Worm (Caenorhabditis elegans) whole organism, L1 larva: ENCODE results near the gene F58E6.13.

Source experiments
- C16A3.4 ChIP-seq: fragments of 150-350 bp; optimal IDR thresholded peaks from 2 replicates; lab custom pipeline; 2014; ENCODE audit warnings: missing biosample characterization, missing genetic modification characterization
- F16B12.6 ChIP-seq: fragments of 150-350 bp; optimal IDR thresholded peaks from 2 replicates; lab custom pipeline; 2014; ENCODE audit warnings: missing biosample characterization, missing genetic modification characterization
- alr-1 ChIP-seq: fragments of 200-800 bp; sonication (Bioruptor generic); optimal IDR thresholded peaks from 2 replicates; lab custom pipeline; 2018; ENCODE audit warnings: borderline replicate concordance, mild to moderate bottlenecking, missing genetic modification characterization, missing compliant biosample characterization
- aly-2 ChIP-seq: fragments of 150-350 bp; optimal IDR thresholded peaks from 2 replicates; lab custom pipeline; 2014; ENCODE audit warnings: missing biosample characterization, missing genetic modification characterization
- ama-1 ChIP-seq: fragments of 150-350 bp; optimal IDR thresholded peaks from 2 replicates; lab custom pipeline; 2014
- blmp-1 ChIP-seq: fragments of 150-350 bp; optimal IDR thresholded peaks from 2 replicates; lab custom pipeline; 2014; ENCODE audit warnings: missing biosample characterization, missing genetic modification characterization
- ceh-82 ChIP-seq, 3 experiments: fragments of 150-350 bp in 1 of 3; sonication (generic microtip) in 2 of 3; optimal IDR thresholded peaks; 2 replicates each; lab custom pipeline; 2014 to 2017; ENCODE audit warnings: missing biosample characterization in 3 of 3, missing genetic modification characterization in 3 of 3
- ceh-90 ChIP-seq: sonication (generic microtip); optimal IDR thresholded peaks from 2 replicates; lab custom pipeline; 2016; ENCODE audit warnings: missing genetic modification characterization, missing compliant biosample characterization
- efl-1 ChIP-seq, 4 experiments: fragments of 150-350 bp; optimal IDR thresholded peaks in 3 of 4; peaks in 1 of 4; 1 replicate in 1 of 4; 2 replicates in 3 of 4; lab custom pipeline; 2014; ENCODE audit warnings: missing biosample characterization in 2 of 4, missing genetic modification characterization in 2 of 4, missing genetic modification reagents in 2 of 4
- egl-27 ChIP-seq, 2 experiments: fragments of 150-350 bp in 1 of 2; sonication (generic microtip); optimal IDR thresholded peaks; 3 replicates each; lab custom pipeline; 2017 to 2018; ENCODE audit warnings: missing biosample characterization in 2 of 2, missing genetic modification characterization in 2 of 2, missing genetic modification reagents in 2 of 2
- elt-2 ChIP-seq: sonication (generic microtip); optimal IDR thresholded peaks from 2 replicates; lab custom pipeline; 2016; ENCODE audit warnings: missing genetic modification characterization, mild to moderate bottlenecking, inconsistent platforms, missing compliant biosample characterization, missing genetic modification reagents
- ets-5 ChIP-seq: fragments of 200-800 bp; sonication (Bioruptor generic); IDR thresholded peaks from 2 replicates; pipeline ENCODE4 v1.3.6; 2022; ENCODE audit warnings: missing genetic modification characterization, missing compliant biosample characterization
- fkh-4 ChIP-seq: sonication (generic microtip); optimal IDR thresholded peaks from 2 replicates; lab custom pipeline; 2016; ENCODE audit warnings: missing compliant biosample characterization, missing genetic modification characterization, borderline replicate concordance
- fkh-8 ChIP-seq: sonication (generic microtip); optimal IDR thresholded peaks from 2 replicates; lab custom pipeline; 2016; ENCODE audit warnings: mild to moderate bottlenecking, missing genetic modification characterization, missing compliant biosample characterization
- fos-1 ChIP-seq: fragments of 150-350 bp; optimal IDR thresholded peaks from 2 replicates; lab custom pipeline; 2014; ENCODE audit warnings: missing biosample characterization, missing genetic modification characterization
- hlh-17 ChIP-seq: fragments of 200-800 bp; sonication (Bioruptor generic); optimal IDR thresholded peaks from 2 replicates; lab custom pipeline; 2018; ENCODE audit warnings: missing genetic modification characterization, mild to moderate bottlenecking, missing compliant biosample characterization, moderate library complexity, borderline replicate concordance
- hpl-2 ChIP-seq: fragments of 150-350 bp; optimal IDR thresholded peaks from 2 replicates; lab custom pipeline; 2014; ENCODE audit warnings: missing biosample characterization, missing genetic modification reagents, missing genetic modification characterization
- irx-1 ChIP-seq: sonication (generic microtip); optimal IDR thresholded peaks from 2 replicates; lab custom pipeline; 2016; ENCODE audit warnings: missing genetic modification characterization, missing compliant biosample characterization
- isw-1 ChIP-seq: fragments of 200-800 bp; sonication (Bioruptor generic); IDR thresholded peaks from 2 replicates; pipeline ENCODE4 v1.3.6; 2022; ENCODE audit warnings: missing genetic modification characterization, missing compliant biosample characterization
- lin-35 ChIP-seq, 2 experiments: fragments of 150-350 bp; optimal IDR thresholded peaks; 2 replicates each; lab custom pipeline; 2014; ENCODE audit warnings: missing biosample characterization in 2 of 2, missing genetic modification characterization in 2 of 2, missing genetic modification reagents in 2 of 2
- lir-3 ChIP-seq: sonication (generic microtip); optimal IDR thresholded peaks from 2 replicates; lab custom pipeline; 2016; ENCODE audit warnings: mild to moderate bottlenecking, missing genetic modification characterization, moderate library complexity, missing compliant biosample characterization; ENCODE audit not compliant: poor library complexity
- lsy-2 ChIP-seq, 2 experiments: fragments of 150-350 bp; optimal IDR thresholded peaks; 2 replicates each; lab custom pipeline; 2014; ENCODE audit warnings: missing biosample characterization in 2 of 2, missing genetic modification characterization in 2 of 2
- mab-9 ChIP-seq: fragments of 200-800 bp; sonication (Bioruptor generic); IDR thresholded peaks from 2 replicates; pipeline ENCODE4 v1.3.6; 2022; ENCODE audit warnings: missing genetic modification reagents, missing genetic modification characterization, missing compliant biosample characterization
- mdl-1 ChIP-seq, 2 experiments: fragments of 150-350 bp; optimal IDR thresholded peaks; 2 replicates each; lab custom pipeline; 2014 to 2017; ENCODE audit warnings: missing biosample characterization in 2 of 2, missing genetic modification characterization in 2 of 2, inconsistent platforms in 1 of 2
- nhr-11 ChIP-seq: fragments of 150-350 bp; optimal IDR thresholded peaks from 2 replicates; lab custom pipeline; 2014; ENCODE audit warnings: missing biosample characterization, missing genetic modification characterization
- nhr-20 ChIP-seq: sonication (generic microtip); optimal IDR thresholded peaks from 2 replicates; lab custom pipeline; 2016; ENCODE audit warnings: mild to moderate bottlenecking, missing genetic modification characterization, missing compliant biosample characterization
- nhr-237 ChIP-seq: fragments of 150-350 bp; optimal IDR thresholded peaks from 2 replicates; lab custom pipeline; 2014; ENCODE audit warnings: missing biosample characterization, missing genetic modification characterization
- nhr-71 ChIP-seq: sonication (generic microtip); optimal IDR thresholded peaks from 2 replicates; lab custom pipeline; 2016; ENCODE audit warnings: mild to moderate bottlenecking, missing genetic modification characterization, moderate library complexity, missing compliant biosample characterization
- nhr-77 ChIP-seq: fragments of 150-350 bp; optimal IDR thresholded peaks from 2 replicates; lab custom pipeline; 2014; ENCODE audit warnings: missing biosample characterization, missing genetic modification characterization
- nhr-84 ChIP-seq: sonication (generic microtip); optimal IDR thresholded peaks from 2 replicates; lab custom pipeline; 2017; ENCODE audit warnings: missing biosample characterization, missing genetic modification characterization
- pqm-1 ChIP-seq: sonication (generic microtip); optimal IDR thresholded peaks from 3 replicates; lab custom pipeline; 2017; ENCODE audit warnings: missing biosample characterization, missing genetic modification characterization
- snpc-4 ChIP-seq: fragments of 150-350 bp; optimal IDR thresholded peaks from 2 replicates; lab custom pipeline; 2014; ENCODE audit warnings: missing biosample characterization, missing genetic modification characterization
- snu-23 ChIP-seq: sonication (generic microtip); optimal IDR thresholded peaks from 2 replicates; lab custom pipeline; 2016; ENCODE audit warnings: missing genetic modification characterization, missing compliant biosample characterization
- sup-37 ChIP-seq: fragments of 200-800 bp; sonication (Bioruptor generic); optimal IDR thresholded peaks from 2 replicates; lab custom pipeline; 2018; ENCODE audit warnings: mild to moderate bottlenecking, missing genetic modification characterization, missing compliant biosample characterization
- tlp-1 ChIP-seq: fragments of 150-350 bp; optimal IDR thresholded peaks from 2 replicates; lab custom pipeline; 2014; ENCODE audit warnings: missing biosample characterization, missing genetic modification characterization
- unc-130 ChIP-seq: fragments of 150-350 bp; optimal IDR thresholded peaks from 2 replicates; lab custom pipeline; 2017; ENCODE audit warnings: missing biosample characterization, missing genetic modification characterization, inconsistent platforms
- unc-62 ChIP-seq: fragments of 150-350 bp; optimal IDR thresholded peaks from 2 replicates; lab custom pipeline; 2014; ENCODE audit warnings: missing biosample characterization, missing genetic modification reagents, missing genetic modification characterization
- vab-15 ChIP-seq: sonication (generic microtip); optimal IDR thresholded peaks from 2 replicates; lab custom pipeline; 2017; ENCODE audit warnings: missing genotype, mild to moderate bottlenecking, missing genetic modification characterization, missing compliant biosample characterization
- zag-1 ChIP-seq: fragments of 150-350 bp; optimal IDR thresholded peaks from 2 replicates; lab custom pipeline; 2014; ENCODE audit warnings: missing biosample characterization, missing genetic modification characterization

F58E6.13 gene

ce11 chrV:9789657-9790261 lies 44.7 kb downstream of the F58E6.13 start, which contains the start of gene ztf-7 (continued):
- TF ChIP-seq nhr-84 (tag; lab: Kevin White, UChicago) (no peak), pqm-1 (tag; lab: Kevin White, UChicago) (no peak), aly-2 (peak; percentile 62), ceh-82 (tag; optimal IDR thresholded peaks at IDR 0.05; lab: Kevin White, UChicago) (peak; percentile 85 to 94 (median 85)), unc-130 (tag; lab: Kevin White, UChicago) (peak; percentile 99), nhr-237 (tag; lab: Kevin White, UChicago) (peak; percentile 74)

- TF ChIP-seq nhr-71 (tag; lab: Kevin White, UChicago) (peak; percentile 15), irx-1 (tag; lab: Kevin White, UChicago) (no peak), pqm-1 (tag; lab: Kevin White, UChicago) (no peak), fos-1 (tag; lab: Kevin White, UChicago) (no peak), ceh-90 (tag; lab: Kevin White, UChicago) (no peak), lsy-2 (tag; optimal IDR thresholded peaks at IDR 0.05; lab: Kevin White, UChicago) (no peak), nhr-20 (tag; lab: Kevin White, UChicago) (peak; percentile 52), zag-1 (no peak), efl-1 (optimal IDR thresholded peaks at IDR 0.05; lab: Kevin White, UChicago) (no peak), efl-1 (GFP tag; optimal IDR thresholded peaks at IDR 0.05 in 1 of 2; lab: Kevin White, UChicago) (no peak), snpc-4 (tag; lab: Kevin White, UChicago) (no peak), ets-5 (no peak), lin-35 (GFP tag; optimal IDR thresholded peaks at IDR 0.05; lab: Kevin White, UChicago) (peak in 1 of 2 experiments; percentile 3), fkh-8 (tag; lab: Kevin White, UChicago) (no peak), ceh-82 (tag; optimal IDR thresholded peaks at IDR 0.05; lab: Kevin White, UChicago) (no peak), elt-2 (tag; lab: Kevin White, UChicago) (peak; percentile 84), egl-27 (tag; optimal IDR thresholded peaks at IDR 0.05; lab: Kevin White, UChicago) (no peak), sup-37 (GFP tag; lab: Kevin White, UChicago) (no peak), F16B12.6 (tag; lab: Kevin White, UChicago) (no peak), C16A3.4 (tag; lab: Kevin White, UChicago) (no peak), alr-1 (tag; lab: Kevin White, UChicago) (no peak), lir-3 (tag; lab: Kevin White, UChicago) (no peak), unc-62 (GFP tag; lab: Kevin White, UChicago) (no peak), hlh-17 (GFP tag; lab: Kevin White, UChicago) (no peak), blmp-1 (tag; lab: Kevin White, UChicago) (no peak), vab-15 (tag; lab: Kevin White, UChicago) (no peak), snu-23 (GFP tag; lab: Kevin White, UChicago) (no peak), mdl-1 (tag; optimal IDR thresholded peaks at IDR 0.05; lab: Kevin White, UChicago) (no peak), nhr-11 (tag; lab: Kevin White, UChicago) (no peak), hpl-2 (GFP tag; lab: Kevin White, UChicago) (no peak), nhr-77 (tag; lab: Kevin White, UChicago) (no peak), aly-2 (no peak), tlp-1 (tag; lab: Kevin White, UChicago) (no peak), isw-1 (GFP tag; lab: Robert Waterston, UW) (no peak), mab-9 (GFP tag; lab: Robert Waterston, UW) (no peak), fkh-4 (no peak), ama-1 (no peak)
- TF ChIP-seq, all 84 proteins: peak for 4
These were observed 46.3 kb downstream of the F58E6.13 start, which contains the start of gene lipl-2 for ce11 chrV:9791332-9791731. Gene lipl-2, plus strand, starts transcription at chrV:9791567.
